Worm (Caenorhabditis elegans): Measurements from ENCODE around the gene C05E11.6.

Gene C05E11.6

DNA sequence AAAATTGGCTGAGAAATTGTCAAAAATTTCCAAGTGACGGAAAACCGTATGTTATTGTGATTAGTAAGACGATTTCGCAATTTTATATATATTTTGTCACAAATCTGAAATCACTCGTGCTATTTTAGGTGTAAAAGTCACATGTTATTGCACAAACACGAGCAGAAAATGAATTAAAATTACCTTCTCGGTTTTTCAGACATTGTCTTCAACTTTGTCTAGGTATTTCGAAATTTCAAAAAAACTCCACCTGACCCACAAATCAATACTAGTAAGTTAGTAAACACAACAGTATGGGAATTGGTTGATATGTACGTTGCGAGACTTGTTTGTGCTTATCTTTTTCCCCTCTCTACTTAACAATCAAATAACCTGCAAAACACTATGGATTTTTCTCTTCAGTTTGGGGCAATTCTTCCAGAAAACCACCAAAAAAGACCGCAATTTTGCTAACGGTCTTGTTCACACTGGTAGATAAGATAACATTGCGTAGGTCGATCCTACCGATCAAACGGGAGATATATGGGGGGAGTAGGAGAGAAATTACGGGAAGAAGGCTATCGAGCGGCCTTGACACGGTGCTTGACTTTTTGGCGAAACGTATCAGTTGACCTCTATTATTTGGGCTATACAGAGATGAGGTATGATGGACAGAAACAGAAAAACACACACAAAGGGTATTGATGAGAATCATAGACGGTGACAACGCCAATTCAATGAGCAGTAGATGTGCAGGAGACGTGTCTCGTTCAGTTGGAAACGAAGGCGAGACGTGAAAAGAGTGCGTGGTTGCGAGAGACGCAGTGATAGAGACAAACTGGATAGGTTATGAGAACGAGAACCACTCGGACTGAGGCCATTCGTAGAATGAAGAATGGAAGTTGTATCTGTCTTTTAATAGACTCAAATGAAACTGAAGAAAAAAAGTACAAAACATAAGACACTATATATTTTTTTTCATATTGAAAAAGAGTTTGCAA is 39.8 kb upstream of the C05E11.6 start, which contains the start of gene C07A12.7 (continued):
- no peak for TF ChIP-seq aha-1 (tag; optimal IDR thresholded peaks at IDR 0.05)
- no peak for TF ChIP-seq F16B12.6 (tag; optimal IDR thresholded peaks at IDR 0.05)
- no peak for TF ChIP-seq pqm-1 (tag; optimal IDR thresholded peaks at IDR 0.05)
- TF ChIP-seq lin-15B (tag; optimal IDR thresholded peaks at IDR 0.05): no peak
- no peak for TF ChIP-seq nhr-84 (tag; optimal IDR thresholded peaks at IDR 0.05)
- TF ChIP-seq mef-2 (tag; optimal IDR thresholded peaks at IDR 0.05): no peak
- no peak for TF ChIP-seq unc-62 (GFP tag; optimal IDR thresholded peaks at IDR 0.05)
- TF ChIP-seq nhr-90 (tag; optimal IDR thresholded peaks at IDR 0.05; ENCODE audit: poor library complexity): peak; percentile 30
- peak in 1 of 2 experiments; percentile 19 for TF ChIP-seq mdl-1 (tag; optimal IDR thresholded peaks at IDR 0.05)
- TF ChIP-seq elt-3 (tag; optimal IDR thresholded peaks at IDR 0.05): peak in 2 of 6 experiments; percentile 19 to 61
- TF ChIP-seq hpl-2 (GFP tag; optimal IDR thresholded peaks at IDR 0.05): no peak
- no peak for TF ChIP-seq tbx-2 (tag; optimal IDR thresholded peaks at IDR 0.05)
- TF ChIP-seq egl-13 (tag; optimal IDR thresholded peaks at IDR 0.05): no peak
- TF ChIP-seq vab-15 (tag; optimal IDR thresholded peaks at IDR 0.05): no peak
- no peak for TF ChIP-seq sup-37 (GFP tag; optimal IDR thresholded peaks at IDR 0.05)
- TF ChIP-seq ceh-90 (tag; optimal IDR thresholded peaks at IDR 0.05): no peak
- TF ChIP-seq nhr-85 (tag): peak; percentile 90
- no peak for TF ChIP-seq ztf-4 (tag; optimal IDR thresholded peaks at IDR 0.05)
- TF ChIP-seq lin-35 (GFP tag; optimal IDR thresholded peaks at IDR 0.05): no peak
- no peak for TF ChIP-seq fkh-10 (GFP tag; optimal IDR thresholded peaks at IDR 0.05)
- TF ChIP-seq rnt-1 (tag; optimal IDR thresholded peaks at IDR 0.05): peak; percentile 3
- peak; percentile 86 for TF ChIP-seq xbp-1 (tag; optimal IDR thresholded peaks at IDR 0.05)
- TF ChIP-seq mab-9 (GFP tag; IDR thresholded peaks at IDR 0.05): no peak
- TF ChIP-seq ama-1 (optimal IDR thresholded peaks at IDR 0.05): no peak
- TF ChIP-seq mep-1 (tag; optimal IDR thresholded peaks at IDR 0.05): peak; percentile 26
- peak; percentile 19 for TF ChIP-seq fkh-8 (tag; optimal IDR thresholded peaks at IDR 0.05)
- TF ChIP-seq C34B4.2 (tag; optimal IDR thresholded peaks at IDR 0.05): no peak
- TF ChIP-seq nhr-11 (tag; optimal IDR thresholded peaks at IDR 0.05): no peak
- TF ChIP-seq blmp-1 (tag; optimal IDR thresholded peaks at IDR 0.05): peak; percentile 83

DNA sequence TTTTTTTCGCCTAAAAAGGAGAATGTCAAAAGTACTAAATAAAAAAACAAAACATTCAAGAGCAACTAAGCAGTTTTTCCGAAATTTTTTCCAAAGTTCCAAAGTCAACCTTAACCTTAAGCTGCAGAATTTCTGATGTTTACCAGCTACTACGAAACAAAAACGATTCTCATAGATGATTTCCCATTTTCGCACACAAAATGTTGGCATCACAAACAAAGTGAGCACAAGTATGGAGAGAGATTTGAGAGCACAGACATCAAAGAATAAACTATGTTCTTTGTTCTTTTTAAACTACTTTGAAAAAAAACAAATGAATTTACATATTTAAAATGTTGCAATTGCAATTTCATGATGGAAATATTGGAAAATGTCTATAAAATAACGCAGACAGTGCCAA is 38.6 kb upstream of the C05E11.6 start:
- TF ChIP-seq nhr-84 (tag; optimal IDR thresholded peaks at IDR 0.05) (no peak), Y116A8C.19 (tag; optimal IDR thresholded peaks at IDR 0.05; ENCODE audit: borderline replicate concordance) (no peak), hpl-2 (GFP tag; optimal IDR thresholded peaks at IDR 0.05) (no peak), fkh-10 (GFP tag; optimal IDR thresholded peaks at IDR 0.05) (no peak), zip-4 (GFP tag; optimal IDR thresholded peaks at IDR 0.05) (no peak), ztf-4 (tag; optimal IDR thresholded peaks at IDR 0.05) (no peak), C16A3.4 (tag; optimal IDR thresholded peaks at IDR 0.05) (no peak), nhr-20 (tag; optimal IDR thresholded peaks at IDR 0.05) (no peak), snpc-4 (tag; optimal IDR thresholded peaks at IDR 0.05) (no peak), lin-39 (tag; optimal IDR thresholded peaks at IDR 0.05) (no peak), pag-3 (tag; optimal IDR thresholded peaks at IDR 0.05; ENCODE audit: borderline replicate concordance, insufficient read depth) (no peak)

DNA sequence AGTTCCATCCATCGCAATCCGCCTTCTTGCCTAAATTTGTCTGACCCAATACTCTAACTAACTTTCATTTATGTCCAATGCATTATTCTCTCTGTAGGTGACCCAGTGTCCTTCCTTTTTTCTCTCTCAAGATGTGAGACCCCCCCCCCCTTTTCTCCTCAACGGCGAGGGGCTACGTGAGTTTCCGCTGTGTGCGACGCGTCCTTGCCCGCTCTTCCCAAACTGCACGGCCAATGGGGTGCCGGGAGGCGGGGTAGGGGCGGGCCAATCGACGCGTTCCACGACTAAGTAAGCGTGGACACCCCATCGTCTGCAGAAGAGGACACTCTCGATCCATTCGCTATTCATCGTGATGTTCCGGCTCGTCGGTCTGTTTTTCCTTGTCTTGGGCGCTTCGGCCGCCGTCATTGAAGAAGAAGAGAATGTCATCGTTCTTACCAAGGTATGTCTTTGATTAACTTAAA is 38.0 kb upstream of the C05E11.6 start, which contains the start of gene pdi-2:
pdi-2 (plus strand) TSS at position 269 of the 464 bp plus-strand sequence.
- peak; percentile 37 for TF ChIP-seq jun-1 (tag; optimal IDR thresholded peaks at IDR 0.05)
- TF ChIP-seq lin-14 (GFP tag; optimal IDR thresholded peaks at IDR 0.05): peak; percentile 97
- TF ChIP-seq sup-37 (GFP tag; optimal IDR thresholded peaks at IDR 0.05): peak; percentile 45
- peak; percentile 76 for TF ChIP-seq nhr-47 (tag; optimal IDR thresholded peaks at IDR 0.05)
- TF ChIP-seq nhr-19 (GFP tag; conservative IDR thresholded peaks at IDR 0.05): peak; percentile 87
- TF ChIP-seq nhr-85 (tag): peak; percentile 98
- peak; percentile 72 for TF ChIP-seq tbx-2 (tag; optimal IDR thresholded peaks at IDR 0.05)
- TF ChIP-seq nhr-76 (tag; optimal IDR thresholded peaks at IDR 0.05): no peak
- no peak for TF ChIP-seq egl-27 (tag; optimal IDR thresholded peaks at IDR 0.05)
- peak; percentile 44 for TF ChIP-seq unc-86 (tag; optimal IDR thresholded peaks at IDR 0.05)
- peak; percentile 81 for TF ChIP-seq nhr-71 (tag; optimal IDR thresholded peaks at IDR 0.05)
- peak; percentile 61 for TF ChIP-seq isw-1 (GFP tag; IDR thresholded peaks at IDR 0.05)
- TF ChIP-seq efl-3 (GFP tag; optimal IDR thresholded peaks at IDR 0.05): peak; percentile 40
- TF ChIP-seq snu-23 (GFP tag; optimal IDR thresholded peaks at IDR 0.05): peak; percentile 61
- TF ChIP-seq aly-2 (tag; optimal IDR thresholded peaks at IDR 0.05): no peak
- no peak for TF ChIP-seq unc-30 (tag; optimal IDR thresholded peaks at IDR 0.05)
- no peak for TF ChIP-seq fkh-4 (tag; optimal IDR thresholded peaks at IDR 0.05; ENCODE audit: borderline replicate concordance)
